Fruit fly (Drosophila melanogaster) whole organism, prepupa: ENCODE results near the gene Alp1.
A peak's percentile ranks its signal among the peaks of the same experiment; 100 is the strongest.

Experiments
- CG10631 ChIP-seq: fragments of 200-800 bp; sonication (Bioruptor generic); optimal IDR thresholded peaks from 2 replicates; lab custom pipeline; 2016; ENCODE audit warnings: missing biosample characterization, missing genetic modification characterization
- CG10669 ChIP-seq: fragments of 200-800 bp; sonication (Bioruptor generic); optimal IDR thresholded peaks from 3 replicates; lab custom pipeline; 2018; ENCODE audit warnings: missing biosample characterization, mild to moderate bottlenecking, missing genetic modification characterization, moderate library complexity
- CG11294 ChIP-seq: fragments of 200-800 bp; sonication (Bioruptor generic); IDR thresholded peaks from 2 replicates; pipeline ENCODE4 v1.3.6; 2022; ENCODE audit warnings: missing biosample characterization, missing genetic modification characterization
- CG11762 ChIP-seq: fragments of 200-800 bp; sonication (Bioruptor generic); optimal IDR thresholded peaks from 3 replicates; lab custom pipeline; 2016; ENCODE audit warnings: missing biosample characterization, missing genetic modification characterization; ENCODE audit not compliant: insufficient read depth
- CG11902 ChIP-seq: fragments of 200-800 bp; sonication (Bioruptor generic); optimal IDR thresholded peaks from 3 replicates; lab custom pipeline; 2016; ENCODE audit warnings: missing biosample characterization, missing genetic modification characterization
- CG15336 ChIP-seq: fragments of 200-800 bp; sonication (Bioruptor generic); IDR thresholded peaks from 2 replicates; pipeline ENCODE4 v1.3.6; 2022; ENCODE audit warnings: missing biosample characterization, missing genetic modification characterization
- CG1621 ChIP-seq: fragments of 200-800 bp; sonication (Bioruptor generic); optimal IDR thresholded peaks from 3 replicates; lab custom pipeline; 2018; ENCODE audit warnings: missing biosample characterization, mild to moderate bottlenecking, missing genetic modification characterization
- CG16779 ChIP-seq: fragments of 200-800 bp; sonication (Bioruptor generic); optimal IDR thresholded peaks from 3 replicates; lab custom pipeline; 2017; ENCODE audit warnings: missing biosample characterization, mild to moderate bottlenecking, missing genetic modification characterization
- CG3919 ChIP-seq: fragments of 200-800 bp; sonication (Bioruptor generic); optimal IDR thresholded peaks from 3 replicates; lab custom pipeline; 2016; ENCODE audit warnings: missing biosample characterization, missing genetic modification characterization
- CG4318 ChIP-seq: fragments of 200-800 bp; sonication (Bioruptor generic); optimal IDR thresholded peaks from 3 replicates; lab custom pipeline; 2017; ENCODE audit warnings: missing biosample characterization, mild to moderate bottlenecking, missing genetic modification characterization
- CG6163 ChIP-seq: fragments of 200-800 bp; sonication (Bioruptor generic); IDR thresholded peaks from 3 replicates; pipeline ENCODE4 v1.3.6; 2022; ENCODE audit warnings: missing biosample characterization, missing genetic modification characterization
- CG6276 ChIP-seq: fragments of 200-800 bp; sonication (Bioruptor generic); optimal IDR thresholded peaks from 2 replicates; lab custom pipeline; 2017; ENCODE audit warnings: missing biosample characterization, mild to moderate bottlenecking, missing genetic modification characterization
- CG6808 ChIP-seq: fragments of 200-800 bp; sonication (Bioruptor generic); optimal IDR thresholded peaks from 3 replicates; lab custom pipeline; 2017; ENCODE audit warnings: missing biosample characterization, missing genetic modification characterization, mild to moderate bottlenecking, moderate library complexity, missing genetic modification reagents
- CG7368 ChIP-seq: fragments of 200-800 bp; sonication (Bioruptor generic); optimal IDR thresholded peaks from 3 replicates; lab custom pipeline; 2016; ENCODE audit warnings: missing biosample characterization, missing genetic modification characterization
- CG8119 ChIP-seq: fragments of 200-800 bp; sonication (Bioruptor generic); IDR thresholded peaks from 3 replicates; pipeline ENCODE4 v1.3.6; 2022; ENCODE audit warnings: missing biosample characterization, missing genetic modification characterization
- CG8319 ChIP-seq: fragments of 200-800 bp; sonication (Bioruptor generic); optimal IDR thresholded peaks from 3 replicates; lab custom pipeline; 2016; ENCODE audit warnings: missing biosample characterization, missing genetic modification characterization
- CG8632 ChIP-seq: fragments of 200-800 bp; sonication (Bioruptor generic); optimal IDR thresholded peaks from 3 replicates; lab custom pipeline; 2016; ENCODE audit warnings: missing biosample characterization, missing genetic modification characterization
- CG9139 ChIP-seq: fragments of 200-800 bp; sonication (Bioruptor generic); optimal IDR thresholded peaks from 3 replicates; lab custom pipeline; 2017; ENCODE audit warnings: missing biosample characterization, mild to moderate bottlenecking, missing genetic modification characterization
- Eip75B ChIP-seq: fragments of 200-800 bp; sonication (Bioruptor generic); optimal IDR thresholded peaks from 3 replicates; lab custom pipeline; 2016; ENCODE audit warnings: missing biosample characterization, missing genetic modification characterization
- Eip78C ChIP-seq: fragments of 200-800 bp; sonication (Bioruptor generic); peaks from one replicate; lab custom pipeline; 2016; ENCODE audit warnings: missing biosample characterization, missing genetic modification characterization
- Eip93F ChIP-seq: fragments of 200-800 bp; sonication (Bioruptor generic); optimal IDR thresholded peaks from 2 replicates; lab custom pipeline; 2016; ENCODE audit warnings: missing biosample characterization, mild to moderate bottlenecking, missing genetic modification characterization
- Ets21C ChIP-seq: fragments of 200-800 bp; sonication (Bioruptor generic); optimal IDR thresholded peaks from 3 replicates; lab custom pipeline; 2016; ENCODE audit warnings: missing biosample characterization, missing genetic modification characterization
- Ets96B ChIP-seq: fragments of 200-800 bp; optimal IDR thresholded peaks from 2 replicates; lab custom pipeline; 2019; ENCODE audit warnings: missing biosample characterization, mild to moderate bottlenecking, missing genetic modification characterization, moderate library complexity
- Gug ChIP-seq: fragments of 200-800 bp; sonication (Bioruptor generic); IDR thresholded peaks from 2 replicates; pipeline ENCODE4 v1.3.6; 2022; ENCODE audit warnings: missing biosample characterization, missing genetic modification characterization
- Hr38 ChIP-seq: sonication (Bioruptor generic); optimal IDR thresholded peaks from 2 replicates; lab custom pipeline; 2016; ENCODE audit warnings: missing biosample characterization, missing genetic modification characterization
- Hr39 ChIP-seq: fragments of 200-800 bp; sonication (Bioruptor generic); optimal IDR thresholded peaks from 2 replicates; lab custom pipeline; 2016; ENCODE audit warnings: missing biosample characterization, missing genetic modification characterization
- Hr4 ChIP-seq: fragments of 200-800 bp; sonication (Bioruptor generic); optimal IDR thresholded peaks from 3 replicates; lab custom pipeline; 2016; ENCODE audit warnings: missing biosample characterization, missing genetic modification characterization
- Lpt ChIP-seq: fragments of 200-800 bp; sonication (Bioruptor generic); optimal IDR thresholded peaks from 3 replicates; lab custom pipeline; 2016; ENCODE audit warnings: missing biosample characterization, missing genetic modification characterization
- Met ChIP-seq: fragments of 200-800 bp; sonication (Bioruptor generic); optimal IDR thresholded peaks from 3 replicates; lab custom pipeline; 2016; ENCODE audit warnings: missing biosample characterization, missing genetic modification characterization
- OdsH ChIP-seq: fragments of 200-800 bp; sonication (Bioruptor generic); optimal IDR thresholded peaks from 3 replicates; lab custom pipeline; 2016; ENCODE audit warnings: missing biosample characterization, missing genetic modification characterization
- Smox ChIP-seq: fragments of 200-800 bp; sonication (Bioruptor generic); optimal IDR thresholded peaks from 3 replicates; lab custom pipeline; 2016; ENCODE audit warnings: missing biosample characterization, missing genetic modification characterization
- Sox15 ChIP-seq: fragments of 200-800 bp; sonication (Bioruptor generic); optimal IDR thresholded peaks from 3 replicates; lab custom pipeline; 2016; ENCODE audit warnings: missing biosample characterization, missing genetic modification characterization
- achi ChIP-seq: fragments of 200-800 bp; sonication (Bioruptor generic); optimal IDR thresholded peaks from 3 replicates; lab custom pipeline; 2016; ENCODE audit warnings: missing biosample characterization, missing genetic modification characterization
- acj6 ChIP-seq: fragments of 200-800 bp; sonication (Bioruptor generic); optimal IDR thresholded peaks from 3 replicates; lab custom pipeline; 2016; ENCODE audit warnings: missing biosample characterization, missing genetic modification characterization
- cyc ChIP-seq: fragments of 200-800 bp; sonication (Bioruptor generic); optimal IDR thresholded peaks from 3 replicates; lab custom pipeline; 2016; ENCODE audit warnings: missing biosample characterization, missing genetic modification characterization
- dac ChIP-seq: fragments of 200-800 bp; sonication (Bioruptor generic); optimal IDR thresholded peaks from 2 replicates; lab custom pipeline; 2017; ENCODE audit warnings: missing biosample characterization, mild to moderate bottlenecking, missing genetic modification characterization
- dsx ChIP-seq: fragments of 200-800 bp; optimal IDR thresholded peaks from 3 replicates; lab custom pipeline; 2019; ENCODE audit warnings: missing biosample characterization, mild to moderate bottlenecking, missing genetic modification characterization, moderate library complexity; ENCODE audit not compliant: poor library complexity, severe bottlenecking
- eg ChIP-seq: fragments of 200-800 bp; sonication (Bioruptor generic); IDR thresholded peaks from 3 replicates; pipeline ENCODE4 v1.3.6; 2022; ENCODE audit warnings: missing biosample characterization, missing genetic modification characterization
- esn ChIP-seq: fragments of 200-800 bp; sonication (Bioruptor generic); optimal IDR thresholded peaks from 2 replicates; lab custom pipeline; 2016; ENCODE audit warnings: missing biosample characterization, mild to moderate bottlenecking, missing genetic modification characterization, moderate library complexity
- fd59A ChIP-seq: fragments of 200-800 bp; sonication (Bioruptor generic); optimal IDR thresholded peaks from 2 replicates; lab custom pipeline; 2017; ENCODE audit warnings: missing biosample characterization, mild to moderate bottlenecking, missing genetic modification characterization, missing genetic modification reagents
- fd85E ChIP-seq: fragments of 200-800 bp; sonication (Bioruptor generic); optimal IDR thresholded peaks from 3 replicates; lab custom pipeline; 2016; ENCODE audit warnings: missing biosample characterization, missing genetic modification characterization
- fkh ChIP-seq: fragments of 200-800 bp; sonication (Bioruptor generic); optimal IDR thresholded peaks from 3 replicates; lab custom pipeline; 2017; ENCODE audit warnings: missing biosample characterization, mild to moderate bottlenecking, missing genetic modification characterization, moderate library complexity
- lz ChIP-seq: fragments of 200-800 bp; sonication (Bioruptor generic); optimal IDR thresholded peaks from 3 replicates; lab custom pipeline; 2016; ENCODE audit warnings: missing biosample characterization, missing genetic modification characterization
- net ChIP-seq: fragments of 200-800 bp; sonication (Bioruptor generic); optimal IDR thresholded peaks from 3 replicates; lab custom pipeline; 2016; ENCODE audit warnings: missing biosample characterization, missing genetic modification characterization
- pdm3 ChIP-seq: fragments of 200-800 bp; sonication (Bioruptor generic); optimal IDR thresholded peaks from 3 replicates; lab custom pipeline; 2016; ENCODE audit warnings: missing biosample characterization, missing genetic modification characterization
- salr ChIP-seq, 2 experiments: fragments of 200-800 bp; sonication (Bioruptor generic); optimal IDR thresholded peaks; 3 replicates each; lab custom pipeline; 2016 to 2018; ENCODE audit warnings: missing biosample characterization in 2 of 2, missing genetic modification characterization in 2 of 2, mild to moderate bottlenecking in 1 of 2
- spab ChIP-seq: fragments of 200-800 bp; sonication (Bioruptor generic); optimal IDR thresholded peaks from 2 replicates; lab custom pipeline; 2017; ENCODE audit warnings: missing biosample characterization, mild to moderate bottlenecking, missing genetic modification characterization, missing genetic modification reagents
- ss ChIP-seq, 2 experiments: fragments of 200-800 bp; sonication (Bioruptor generic); optimal IDR thresholded peaks; 2 replicates in 1 of 2; 3 replicates in 1 of 2; lab custom pipeline; 2017 to 2018; ENCODE audit warnings: mild to moderate bottlenecking in 2 of 2, missing biosample characterization in 2 of 2, missing genetic modification characterization in 2 of 2, moderate library complexity in 1 of 2
- svp ChIP-seq: fragments of 200-800 bp; sonication (Bioruptor generic); peaks from one replicate; lab custom pipeline; 2016; ENCODE audit warnings: missing biosample characterization, missing genetic modification characterization
- topi ChIP-seq: fragments of 200-800 bp; sonication (Bioruptor generic); optimal IDR thresholded peaks from 3 replicates; lab custom pipeline; 2016; ENCODE audit warnings: missing biosample characterization, missing genetic modification characterization
- vri ChIP-seq: fragments of 200-800 bp; sonication (Bioruptor generic); optimal IDR thresholded peaks from 3 replicates; lab custom pipeline; 2016; ENCODE audit warnings: missing biosample characterization, mild to moderate bottlenecking, missing genetic modification characterization

Alp1 gene

DNA sequence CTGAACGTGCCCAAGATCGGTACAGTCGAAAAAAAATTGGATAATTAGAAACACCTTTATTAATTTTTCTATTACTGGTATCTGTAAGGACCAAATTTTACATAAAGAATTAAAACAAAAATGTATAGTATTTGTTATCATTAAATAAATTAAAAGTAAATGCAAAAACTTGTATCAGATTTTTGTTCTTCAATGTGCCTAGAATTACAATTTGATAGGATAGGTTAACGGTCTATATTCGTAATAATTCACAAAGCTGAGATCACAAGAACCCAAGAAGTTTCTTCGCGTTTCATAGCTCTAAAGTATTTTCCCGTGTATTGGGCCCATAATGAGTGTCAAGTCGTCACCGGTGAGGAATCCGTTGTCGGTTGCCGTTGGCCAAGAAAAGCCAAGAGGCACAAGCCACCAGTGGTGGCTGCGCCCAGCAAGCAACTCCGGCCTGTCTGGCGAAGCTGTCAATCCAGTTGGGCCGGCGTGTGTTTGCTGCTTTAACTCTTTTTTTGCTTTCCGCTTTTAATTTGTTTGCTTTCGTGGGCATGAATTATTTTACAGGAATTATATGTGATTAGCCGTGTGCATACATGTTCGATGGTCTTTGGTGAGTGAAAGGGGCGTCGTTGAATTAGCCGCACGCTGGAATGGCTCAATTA lies 26.6 kb downstream of the Alp1 start:
- TF ChIP-seq OdsH (GFP tag; lab: Kevin White, UChicago) (peak; percentile 83), eg (GFP tag; lab: Robert Waterston, UW) (0 out of 3 replicates have a peak, but pooled peaks have one; percentile 30), Eip75B (peak; percentile 68), Ets21C (GFP tag; lab: Kevin White, UChicago) (peak; percentile 8), Hr4 (GFP tag; lab: Kevin White, UChicago) (peak; percentile 70), topi (GFP tag; lab: Kevin White, UChicago) (peak; percentile 70), lz (GFP tag; lab: Kevin White, UChicago) (peak; percentile 51), CG11294 (no peak; the same call in 1 of the 2 replicates), fkh (GFP tag; lab: Kevin White, UChicago) (peak; percentile 13), acj6 (GFP tag; lab: Kevin White, UChicago) (peak; percentile 73), Lpt (GFP tag; lab: Kevin White, UChicago) (peak; percentile 50), vri (GFP tag; lab: Kevin White, UChicago) (no peak), svp (GFP tag; lab: Kevin White, UChicago) (peak; percentile 81), pdm3 (peak; percentile 73), Met (GFP tag; lab: Kevin White, UChicago) (no peak), CG6163 (GFP tag; lab: Robert Waterston, UW) (peak; percentile 46; the same call in 2 of the 3 replicates), CG3919 (GFP tag; lab: Kevin White, UChicago) (peak; percentile 86), salr (GFP tag; optimal IDR thresholded peaks at IDR 0.05; lab: Kevin White, UChicago) (peak in 1 of 2 experiments; percentile 71), CG9139 (GFP tag; lab: Kevin White, UChicago) (peak; percentile 56), CG8319 (peak; percentile 34), dsx (GFP tag; lab: Kevin White, UChicago) (peak; percentile 65), CG11902 (GFP tag; lab: Kevin White, UChicago) (peak; percentile 45), CG8119 (GFP tag; lab: Robert Waterston, UW) (peak; percentile 76), cyc (GFP tag; lab: Kevin White, UChicago) (no peak), CG8632 (GFP tag; lab: Kevin White, UChicago) (peak; percentile 77), Smox (peak; percentile 69), Hr38 (GFP tag; lab: Kevin White, UChicago) (no peak), CG4318 (GFP tag; lab: Kevin White, UChicago) (peak; percentile 69), CG11762 (peak; percentile 72), CG7368 (peak; percentile 58), esn (GFP tag; lab: Kevin White, UChicago) (no peak), CG1621 (tag; lab: Kevin White, UChicago) (peak; percentile 30), Ets96B (peak; percentile 74), Hr39 (GFP tag; lab: Kevin White, UChicago) (peak; percentile 24), Eip78C (GFP tag; lab: Kevin White, UChicago) (peak; percentile 92), Sox15 (peak; percentile 49), CG10631 (GFP tag; lab: Kevin White, UChicago) (peak; percentile 73), CG15336 (GFP tag; lab: Robert Waterston, UW) (peak; percentile 70), fd59A (GFP tag; lab: Kevin White, UChicago) (peak; percentile 68), achi (peak; percentile 72), Eip93F (GFP tag; lab: Kevin White, UChicago) (no peak), fd85E (GFP tag; lab: Kevin White, UChicago) (no peak), net (GFP tag; lab: Kevin White, UChicago) (peak; percentile 83), CG6808 (GFP tag; lab: Kevin White, UChicago) (peak; percentile 76), spab (GFP tag; lab: Kevin White, UChicago) (peak; percentile 68), Gug (GFP tag; lab: Robert Waterston, UW) (peak; percentile 48; the same call in 1 of the 2 replicates), CG6276 (GFP tag; lab: Kevin White, UChicago) (peak; percentile 76), CG16779 (peak; percentile 10), ss (GFP tag; optimal IDR thresholded peaks at IDR 0.05; lab: Kevin White, UChicago) (peak; percentile 64 to 79), dac (GFP tag; lab: Kevin White, UChicago) (peak; percentile 33), CG10669 (GFP tag; lab: Kevin White, UChicago) (peak; percentile 72)
